Worm (Caenorhabditis elegans): ENCODE results near the gene baf-1.

DNA sequence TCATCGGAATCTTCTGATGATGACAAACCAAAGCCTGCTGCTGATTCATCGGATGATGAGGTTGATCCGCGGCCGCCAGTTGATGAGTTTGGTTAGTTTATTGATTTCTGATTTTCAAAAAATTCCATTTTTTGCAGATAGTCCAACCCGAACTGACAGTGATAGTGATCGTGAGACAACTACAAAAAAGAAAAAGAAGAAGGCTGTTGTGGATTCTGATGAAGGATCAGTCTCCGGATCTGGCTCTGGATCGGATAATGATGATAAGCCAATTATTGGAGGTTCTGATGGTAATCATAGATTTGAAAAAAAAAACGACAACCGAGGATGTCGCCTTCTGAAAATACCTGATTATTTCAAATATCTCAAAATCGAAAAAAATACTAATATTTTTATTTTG is 28.8 kb downstream of the baf-1 start:
- TF ChIP-seq B0310.2 (tag; optimal IDR thresholded peaks at IDR 0.05) = no peak
- TF ChIP-seq ets-7 (tag; optimal IDR thresholded peaks at IDR 0.05) = no peak
- TF ChIP-seq ama-1 (optimal IDR thresholded peaks at IDR 0.05) = no peak
- TF ChIP-seq scrt-1 (GFP tag; IDR thresholded peaks at IDR 0.05) = no peak
- TF ChIP-seq tbx-37 (GFP tag; conservative IDR thresholded peaks at IDR 0.05) = no peak

Measured in whole organism, early embryonic.